Fruit fly (Drosophila melanogaster): ENCODE results near the gene GlcAT-I.

GlcAT-I gene

dm6 chrX:4150989-4151388 is 20.0 kb downstream of the GlcAT-I start:
- TF ChIP-seq CG14711 (tag; optimal IDR thresholded peaks at IDR 0.05): no peak
- TF ChIP-seq tj (GFP tag; optimal IDR thresholded peaks at IDR 0.05): peak; percentile 25
- no peak for TF ChIP-seq CG7101 (tag; optimal IDR thresholded peaks at IDR 0.05)
- TF ChIP-seq CG11617 (GFP tag; optimal IDR thresholded peaks at IDR 0.05): no peak
- no peak for TF ChIP-seq CG1620 (GFP tag; optimal IDR thresholded peaks at IDR 0.05)
- TF ChIP-seq bab1 (GFP tag; optimal IDR thresholded peaks at IDR 0.05): peak; percentile 46
- no peak for TF ChIP-seq pad (GFP tag; optimal IDR thresholded peaks at IDR 0.05)

dm6 chrX:4170492-4170891 is 39.5 kb downstream of the GlcAT-I start:
- TF ChIP-seq CG1620 (GFP tag; optimal IDR thresholded peaks at IDR 0.05) (no peak), CG33017 (tag; optimal IDR thresholded peaks at IDR 0.05) (no peak), CG5204 (GFP tag; optimal IDR thresholded peaks at IDR 0.05) (no peak), Clk (GFP tag; optimal IDR thresholded peaks at IDR 0.05) (no peak), Crg-1 (GFP tag; optimal IDR thresholded peaks at IDR 0.05) (no peak), Hr96 (GFP tag; optimal IDR thresholded peaks at IDR 0.05) (no peak), kay (GFP tag; ENCODE audit: borderline replicate concordance) (no peak), CG7101 (tag; optimal IDR thresholded peaks at IDR 0.05) (no peak)

dm6 chrX:4172143-4172771 is 41.2 kb downstream of the GlcAT-I start:
- TF ChIP-seq CG1620 (GFP tag; optimal IDR thresholded peaks at IDR 0.05) (no peak), CG11617 (GFP tag; optimal IDR thresholded peaks at IDR 0.05) (no peak)

dm6 chrX:4173381-4173780 is 42.4 kb downstream of the GlcAT-I start:
- TF ChIP-seq CG12768 (GFP tag; optimal IDR thresholded peaks at IDR 0.05): no peak
- TF ChIP-seq CG11617 (GFP tag; optimal IDR thresholded peaks at IDR 0.05): no peak
- no peak for TF ChIP-seq CG7101 (tag; optimal IDR thresholded peaks at IDR 0.05)
- no peak for TF ChIP-seq CG1620 (GFP tag; optimal IDR thresholded peaks at IDR 0.05)
- TF ChIP-seq CG5204 (GFP tag; optimal IDR thresholded peaks at IDR 0.05): no peak
- TF ChIP-seq CG14711 (tag; optimal IDR thresholded peaks at IDR 0.05): no peak
- no peak for TF ChIP-seq ovo (GFP tag; optimal IDR thresholded peaks at IDR 0.05)
- TF ChIP-seq pad (GFP tag; optimal IDR thresholded peaks at IDR 0.05): no peak
- no peak for TF ChIP-seq CG7045 (GFP tag; optimal IDR thresholded peaks at IDR 0.05)
- no peak for TF ChIP-seq bab1 (GFP tag; optimal IDR thresholded peaks at IDR 0.05)

dm6 chrX:4175805-4176204 is 44.8 kb downstream of the GlcAT-I start:
- TF ChIP-seq Hr96 (GFP tag; optimal IDR thresholded peaks at IDR 0.05): no peak
- TF ChIP-seq CG1620 (GFP tag; optimal IDR thresholded peaks at IDR 0.05): no peak
- no peak for TF ChIP-seq CG33017 (tag; optimal IDR thresholded peaks at IDR 0.05)
- no peak for TF ChIP-seq cnc (optimal IDR thresholded peaks at IDR 0.05)
- TF ChIP-seq bab1 (GFP tag; optimal IDR thresholded peaks at IDR 0.05): no peak
- no peak for TF ChIP-seq cic (GFP tag; optimal IDR thresholded peaks at IDR 0.05)
- TF ChIP-seq tj (GFP tag; optimal IDR thresholded peaks at IDR 0.05): no peak
- TF ChIP-seq ovo (GFP tag; optimal IDR thresholded peaks at IDR 0.05): no peak
- no peak for TF ChIP-seq CG7101 (tag; optimal IDR thresholded peaks at IDR 0.05)
- no peak for TF ChIP-seq CG12768 (GFP tag; optimal IDR thresholded peaks at IDR 0.05)

- no peak for TF ChIP-seq toe (GFP tag; optimal IDR thresholded peaks at IDR 0.05)
- TF ChIP-seq CG7045 (GFP tag; optimal IDR thresholded peaks at IDR 0.05): no peak
- TF ChIP-seq tj (GFP tag; optimal IDR thresholded peaks at IDR 0.05): no peak
- no peak for TF ChIP-seq cnc (optimal IDR thresholded peaks at IDR 0.05)
- TF ChIP-seq kay (GFP tag; ENCODE audit: borderline replicate concordance): no peak
- no peak for TF ChIP-seq CG11617 (GFP tag; optimal IDR thresholded peaks at IDR 0.05)
- no peak for TF ChIP-seq Mnt (GFP tag; optimal IDR thresholded peaks at IDR 0.05)
- TF ChIP-seq CG1620 (GFP tag; optimal IDR thresholded peaks at IDR 0.05): no peak
- TF ChIP-seq Clk (GFP tag; optimal IDR thresholded peaks at IDR 0.05): no peak
- TF ChIP-seq CG5204 (GFP tag; optimal IDR thresholded peaks at IDR 0.05): no peak
Observed at dm6 chrX:4177733-4178132, 46.7 kb downstream of the GlcAT-I start.

dm6 chrX:4178819-4179218 is 47.8 kb downstream of the GlcAT-I start:
- TF ChIP-seq CG33017 (tag; optimal IDR thresholded peaks at IDR 0.05): no peak
- no peak for TF ChIP-seq ovo (GFP tag; optimal IDR thresholded peaks at IDR 0.05)
- no peak for TF ChIP-seq CG1620 (GFP tag; optimal IDR thresholded peaks at IDR 0.05)
- TF ChIP-seq CG11617 (GFP tag; optimal IDR thresholded peaks at IDR 0.05): no peak
- TF ChIP-seq kay (GFP tag; ENCODE audit: borderline replicate concordance): no peak
- TF ChIP-seq cnc (optimal IDR thresholded peaks at IDR 0.05): no peak
- no peak for TF ChIP-seq Mnt (GFP tag; optimal IDR thresholded peaks at IDR 0.05)
- no peak for TF ChIP-seq tj (GFP tag; optimal IDR thresholded peaks at IDR 0.05)
- TF ChIP-seq pad (GFP tag; optimal IDR thresholded peaks at IDR 0.05): no peak
- no peak for TF ChIP-seq Hr96 (GFP tag; optimal IDR thresholded peaks at IDR 0.05)
- no peak for TF ChIP-seq Clk (GFP tag; optimal IDR thresholded peaks at IDR 0.05)
- no peak for TF ChIP-seq Crg-1 (GFP tag; optimal IDR thresholded peaks at IDR 0.05)
